Worm (Caenorhabditis elegans) whole organism, midembryonic: Measurements from ENCODE around the gene twk-31.

Experiments
- flt-1 ChIP-seq: fragments of 200-800 bp; sonication (Bioruptor generic); IDR thresholded peaks from 2 replicates; pipeline ENCODE4 v1.3.6; 2022; ENCODE audit warnings: missing genetic modification characterization, missing compliant biosample characterization
- klf-2 ChIP-seq: fragments of 200-800 bp; sonication (Bioruptor generic); conservative IDR thresholded peaks from 2 replicates; pipeline ENCODE4 v1.3.6; 2022; ENCODE audit warnings: missing genetic modification reagents, missing genetic modification characterization, missing compliant biosample characterization
- med-1 ChIP-seq: sonication (generic microtip); optimal IDR thresholded peaks from 2 replicates; lab custom pipeline; 2017; ENCODE audit warnings: missing genetic modification characterization, mild to moderate bottlenecking, missing compliant biosample characterization, antibody characterized with exemption, missing genetic modification reagents; ENCODE audit not compliant: insufficient read depth
- ztf-29 ChIP-seq: fragments of 200-800 bp; sonication (Bioruptor generic); IDR thresholded peaks from 2 replicates; pipeline ENCODE4 v1.3.6; 2022; ENCODE audit warnings: missing genetic modification reagents, missing genetic modification characterization, missing compliant biosample characterization

DNA sequence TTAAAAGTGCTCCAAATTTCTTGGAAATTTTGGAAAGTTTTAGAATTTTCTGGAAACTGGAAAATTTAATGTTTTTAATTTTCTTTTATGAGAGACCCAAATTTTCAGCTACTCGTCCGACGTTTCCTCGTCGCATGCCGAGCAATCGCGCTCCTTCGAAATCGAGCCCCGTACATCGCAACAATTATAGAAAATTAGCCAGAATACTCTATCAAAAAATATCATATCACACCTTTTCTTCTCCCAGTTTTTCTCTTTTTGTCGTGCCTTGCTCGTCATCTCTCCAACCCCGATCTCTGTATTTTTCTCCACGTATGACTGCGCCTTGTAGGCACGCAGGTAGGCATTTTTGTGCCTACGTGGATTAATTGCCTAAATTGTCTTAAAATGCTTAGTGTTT, 51.9 kb downstream of the twk-31 start:
- no peak for TF ChIP-seq klf-2 (GFP tag; lab: Robert Waterston, UW)
- no peak for TF ChIP-seq med-1 (GFP tag; lab: Kevin White, UChicago)
- no peak for TF ChIP-seq ztf-29
- TF ChIP-seq flt-1 (GFP tag; lab: Robert Waterston, UW), result no peak
